Worm (Caenorhabditis elegans) whole organism, late embryonic: ENCODE data around the gene R09E10.2.

Experiments used
- C08G9.2 ChIP-seq: sonication (generic microtip); optimal IDR thresholded peaks from 2 replicates; lab custom pipeline; 2016; ENCODE audit warnings: mild to moderate bottlenecking, missing genetic modification characterization, moderate library complexity, missing compliant biosample characterization
- Y22D7AL.16 ChIP-seq: sonication (generic microtip); optimal IDR thresholded peaks from 2 replicates; lab custom pipeline; 2016; ENCODE audit warnings: missing genetic modification characterization, missing compliant biosample characterization
- ceh-22 ChIP-seq: sonication (generic microtip); optimal IDR thresholded peaks from 2 replicates; lab custom pipeline; 2017; ENCODE audit warnings: missing biosample characterization, missing genetic modification characterization
- ceh-31 ChIP-seq: sonication (generic microtip); optimal IDR thresholded peaks from 2 replicates; lab custom pipeline; 2016; ENCODE audit warnings: missing genetic modification characterization, missing compliant biosample characterization
- ceh-34 ChIP-seq: sonication (generic microtip); optimal IDR thresholded peaks from 2 replicates; lab custom pipeline; 2016; ENCODE audit warnings: mild to moderate bottlenecking, missing genetic modification characterization, missing compliant biosample characterization
- ceh-9 ChIP-seq: sonication (generic microtip); optimal IDR thresholded peaks from 2 replicates; lab custom pipeline; 2016; ENCODE audit warnings: mild to moderate bottlenecking, missing genetic modification characterization, inconsistent platforms, missing compliant biosample characterization
- dmd-4 ChIP-seq: sonication (generic microtip); optimal IDR thresholded peaks from 2 replicates; lab custom pipeline; 2016; ENCODE audit warnings: borderline replicate concordance, missing genetic modification characterization, missing compliant biosample characterization
- fkh-10 ChIP-seq: fragments of 150-350 bp; optimal IDR thresholded peaks from 2 replicates; lab custom pipeline; 2014; ENCODE audit warnings: missing biosample characterization, missing genetic modification reagents, missing genetic modification characterization
- odd-2 ChIP-seq: sonication (generic microtip); optimal IDR thresholded peaks from 2 replicates; lab custom pipeline; 2017; ENCODE audit warnings: antibody characterized with exemption, mild to moderate bottlenecking, missing genetic modification characterization, missing compliant biosample characterization
- pha-4 ChIP-seq: fragments of 150-350 bp; optimal IDR thresholded peaks from 2 replicates; lab custom pipeline; 2018; ENCODE audit warnings: missing biosample characterization, missing genetic modification reagents, missing genetic modification characterization
- unc-86 ChIP-seq: sonication (generic microtip); optimal IDR thresholded peaks from 2 replicates; lab custom pipeline; 2016; ENCODE audit warnings: missing genetic modification characterization, missing compliant biosample characterization

ce11 chrIV:10281482-10281881, 36.6 kb downstream of the R09E10.2 start, which contains the start of gene thk-1:
- TF ChIP-seq Y22D7AL.16 (no peak), ceh-31 (no peak), ceh-34 (tag; lab: Kevin White, UChicago) (no peak), pha-4 (tag; lab: Kevin White, UChicago) (no peak), fkh-10 (GFP tag; lab: Kevin White, UChicago) (no peak), ceh-22 (no peak), unc-86 (no peak), dmd-4 (tag; lab: Kevin White, UChicago) (no peak), C08G9.2 (tag; lab: Kevin White, UChicago) (no peak), odd-2 (tag; lab: Kevin White, UChicago) (no peak), ceh-9 (tag; lab: Kevin White, UChicago) (no peak)
